Worm (Caenorhabditis elegans) whole organism, L3 larva: ENCODE measurements around the gene clec-39.

Experiments
- aly-2 ChIP-seq: fragments of 150-350 bp; optimal IDR thresholded peaks from 2 replicates; lab custom pipeline; 2014; ENCODE audit warnings: missing biosample characterization, missing genetic modification characterization
- ama-1 ChIP-seq: fragments of 150-350 bp; optimal IDR thresholded peaks from 2 replicates; lab custom pipeline; 2018
- ceh-28 ChIP-seq: fragments of 150-350 bp; optimal IDR thresholded peaks from 2 replicates; lab custom pipeline; 2014; ENCODE audit warnings: missing biosample characterization, missing genetic modification reagents, missing genetic modification characterization
- egl-27 ChIP-seq: sonication (generic microtip); optimal IDR thresholded peaks from 4 replicates; lab custom pipeline; 2017; ENCODE audit warnings: missing biosample characterization, missing genetic modification reagents, missing genetic modification characterization
- egl-5 ChIP-seq: fragments of 150-350 bp; optimal IDR thresholded peaks from 2 replicates; lab custom pipeline; 2017; ENCODE audit warnings: missing biosample characterization, missing genetic modification reagents, missing genetic modification characterization, inconsistent platforms
- elt-2 ChIP-seq: sonication (generic microtip); optimal IDR thresholded peaks from 2 replicates; lab custom pipeline; 2016; ENCODE audit warnings: missing genetic modification reagents, mild to moderate bottlenecking, missing genetic modification characterization, missing compliant biosample characterization
- eor-1 ChIP-seq, 2 experiments: fragments of 150-350 bp; optimal IDR thresholded peaks; 2 replicates each; lab custom pipeline; 2014 to 2018; ENCODE audit warnings: missing biosample characterization in 2 of 2, missing genetic modification characterization in 2 of 2
- jun-1 ChIP-seq: fragments of 150-350 bp; optimal IDR thresholded peaks from 2 replicates; lab custom pipeline; 2014; ENCODE audit warnings: missing biosample characterization, missing genetic modification reagents, missing genetic modification characterization
- lin-15B ChIP-seq: fragments of 150-350 bp; optimal IDR thresholded peaks from 2 replicates; lab custom pipeline; 2014; ENCODE audit warnings: missing biosample characterization, missing genetic modification characterization
- lin-39 ChIP-seq: fragments of 150-350 bp; optimal IDR thresholded peaks from 2 replicates; lab custom pipeline; 2018; ENCODE audit warnings: missing biosample characterization, missing genetic modification reagents, missing genetic modification characterization
- mdl-1 ChIP-seq: fragments of 150-350 bp; optimal IDR thresholded peaks from 2 replicates; lab custom pipeline; 2014; ENCODE audit warnings: missing biosample characterization, missing genetic modification characterization
- mml-1 ChIP-seq: fragments of 150-350 bp; sonication (generic microtip); optimal IDR thresholded peaks from 3 replicates; lab custom pipeline; 2014; ENCODE audit warnings: missing biosample characterization, missing genetic modification characterization
- nhr-12 ChIP-seq: fragments of 150-350 bp; optimal IDR thresholded peaks from 2 replicates; lab custom pipeline; 2014; ENCODE audit warnings: missing biosample characterization, missing genetic modification characterization
- nhr-23 ChIP-seq: fragments of 150-350 bp; optimal IDR thresholded peaks from 2 replicates; lab custom pipeline; 2014; ENCODE audit warnings: missing biosample characterization, missing genetic modification reagents, missing genetic modification characterization
- nhr-237 ChIP-seq: fragments of 150-350 bp; optimal IDR thresholded peaks from 2 replicates; lab custom pipeline; 2014; ENCODE audit warnings: missing biosample characterization, missing genetic modification characterization
- nhr-28 ChIP-seq: fragments of 150-350 bp; optimal IDR thresholded peaks from 2 replicates; lab custom pipeline; 2014; ENCODE audit warnings: missing biosample characterization, missing genetic modification characterization
- nhr-76 ChIP-seq: fragments of 150-350 bp; sonication (generic microtip); optimal IDR thresholded peaks from 5 replicates; lab custom pipeline; 2014; ENCODE audit warnings: missing biosample characterization, missing genetic modification characterization
- nhr-77 ChIP-seq: fragments of 150-350 bp; optimal IDR thresholded peaks from 2 replicates; lab custom pipeline; 2014; ENCODE audit warnings: missing biosample characterization, missing genetic modification characterization
- pha-4 ChIP-seq: fragments of 150-350 bp; optimal IDR thresholded peaks from 2 replicates; lab custom pipeline; 2014; ENCODE audit warnings: missing biosample characterization, missing genetic modification reagents, missing genetic modification characterization
- pqm-1 ChIP-seq: fragments of 150-350 bp; optimal IDR thresholded peaks from 2 replicates; lab custom pipeline; 2017; ENCODE audit warnings: missing biosample characterization, missing genetic modification characterization, inconsistent platforms
- sea-2 ChIP-seq: fragments of 150-350 bp; sonication (generic microtip); optimal IDR thresholded peaks from 4 replicates; lab custom pipeline; 2014; ENCODE audit warnings: missing biosample characterization, missing genetic modification reagents, missing genetic modification characterization
- skn-1 ChIP-seq: fragments of 150-350 bp; optimal IDR thresholded peaks from 2 replicates; lab custom pipeline; 2014; ENCODE audit warnings: missing biosample characterization, missing genetic modification characterization
- snpc-4 ChIP-seq: fragments of 150-350 bp; optimal IDR thresholded peaks from 2 replicates; lab custom pipeline; 2014; ENCODE audit warnings: missing biosample characterization, missing genetic modification characterization
- tbx-2 ChIP-seq: sonication (generic microtip); optimal IDR thresholded peaks from 2 replicates; lab custom pipeline; 2016; ENCODE audit warnings: mild to moderate bottlenecking, missing genetic modification characterization, missing compliant biosample characterization
- unc-39 ChIP-seq: sonication (generic microtip); optimal IDR thresholded peaks from 4 replicates; lab custom pipeline; 2017; ENCODE audit warnings: missing biosample characterization, missing genetic modification characterization
- unc-62 ChIP-seq: fragments of 150-350 bp; sonication (generic microtip); optimal IDR thresholded peaks from 4 replicates; lab custom pipeline; 2014; ENCODE audit warnings: missing biosample characterization, missing genetic modification reagents, missing genetic modification characterization
- zag-1 ChIP-seq: fragments of 150-350 bp; optimal IDR thresholded peaks from 2 replicates; lab custom pipeline; 2014; ENCODE audit warnings: missing biosample characterization, missing genetic modification characterization
- ztf-11 ChIP-seq: fragments of 150-350 bp; optimal IDR thresholded peaks from 2 replicates; lab custom pipeline; 2014; ENCODE audit warnings: missing biosample characterization, missing genetic modification characterization

Gene clec-39

DNA sequence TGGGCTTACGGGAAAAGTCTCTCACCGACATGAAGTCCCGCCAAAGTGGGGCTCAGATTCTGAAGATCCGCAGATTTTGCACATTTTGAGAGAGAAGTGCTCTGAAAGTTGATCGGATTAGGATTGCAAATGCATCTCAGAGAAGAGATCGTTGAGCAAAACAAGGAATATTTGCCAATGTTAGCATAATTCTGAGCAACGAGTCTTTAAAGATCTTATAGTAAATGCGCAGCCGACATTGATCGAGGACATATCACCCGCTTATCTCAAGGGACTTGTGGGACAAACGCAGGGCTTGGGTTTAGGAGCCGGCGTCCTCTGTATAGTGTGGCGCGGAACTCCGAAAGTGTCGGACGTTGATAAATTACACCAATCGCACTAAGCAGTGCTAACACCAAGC is 15.3 kb upstream of the clec-39 start, which contains the start of gene nhr-112:
TSS of gene nhr-112 (minus strand) at position 101 of the 400 bp plus-strand sequence.
- TF ChIP-seq aly-2, result no peak
- TF ChIP-seq elt-2 (tag; lab: Kevin White, UChicago), result no peak
- no peak for TF ChIP-seq zag-1 (tag; lab: Kevin White, UChicago)
- no peak for TF ChIP-seq nhr-28 (tag; lab: Kevin White, UChicago)
- TF ChIP-seq snpc-4, result no peak
- no peak for TF ChIP-seq skn-1 (tag; lab: Kevin White, UChicago)
- TF ChIP-seq unc-62 (GFP tag; lab: Kevin White, UChicago), result no peak
- no peak for TF ChIP-seq eor-1 (tag; optimal IDR thresholded peaks at IDR 0.05; lab: Kevin White, UChicago)
- TF ChIP-seq pha-4 (tag; lab: Kevin White, UChicago), result no peak
- TF ChIP-seq mml-1 (tag; lab: Kevin White, UChicago), result no peak
- no peak for TF ChIP-seq nhr-12
- no peak for TF ChIP-seq ztf-11 (tag; lab: Kevin White, UChicago)
- TF ChIP-seq lin-15B (tag; lab: Kevin White, UChicago), result no peak
- TF ChIP-seq egl-5 (tag; lab: Kevin White, UChicago), result no peak
- no peak for TF ChIP-seq unc-39 (tag; lab: Kevin White, UChicago)
- TF ChIP-seq, all 47 proteins: peak for 0

DNA sequence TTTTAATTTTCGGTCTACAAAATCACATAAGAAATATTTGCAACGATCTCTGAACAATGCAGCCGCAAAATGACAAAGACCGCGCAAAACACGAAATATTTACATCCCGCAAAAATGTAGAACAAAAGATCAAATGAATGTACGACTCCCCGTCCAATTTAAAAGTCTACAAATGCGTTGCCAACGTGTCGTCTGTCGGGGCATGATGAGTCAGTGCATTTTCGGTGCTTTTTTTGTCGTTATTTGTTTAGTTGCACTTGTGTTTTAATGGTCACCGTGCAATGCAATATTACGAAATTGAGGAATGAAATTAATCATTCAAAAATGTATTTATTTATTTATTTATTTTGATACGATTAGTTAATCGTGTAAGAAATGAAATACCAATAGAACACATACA is 14.5 kb upstream of the clec-39 start:
- TF ChIP-seq lin-39 (no peak), pha-4 (tag; lab: Kevin White, UChicago) (peak; percentile 73)

DNA sequence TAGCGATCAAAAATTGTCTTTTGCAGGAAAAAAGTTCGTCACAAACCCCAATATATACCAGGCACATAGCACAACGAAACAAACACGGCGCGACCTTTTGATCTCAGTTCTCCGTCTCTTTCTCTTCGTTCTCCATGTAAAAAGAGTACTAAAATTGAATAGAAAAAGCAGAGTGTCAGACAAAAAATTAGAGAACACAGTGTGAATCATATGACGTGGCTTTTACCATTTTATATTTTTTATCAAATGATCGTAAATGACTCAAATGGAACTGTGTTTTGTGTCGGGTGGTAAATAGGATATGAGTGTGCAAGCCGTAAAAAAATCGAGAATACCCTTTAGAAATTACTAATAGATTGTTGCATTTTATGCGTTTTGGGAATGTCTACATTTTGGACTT is 13.1 kb upstream of the clec-39 start:
- TF ChIP-seq nhr-76 (tag; lab: Kevin White, UChicago), result no peak
- peak; percentile 40 for TF ChIP-seq snpc-4
- TF ChIP-seq jun-1 (tag; lab: Kevin White, UChicago), result peak; percentile 79
- no peak for TF ChIP-seq nhr-28 (tag; lab: Kevin White, UChicago)
- no peak for TF ChIP-seq nhr-23 (tag; lab: Kevin White, UChicago)
- TF ChIP-seq ceh-28, result no peak
- TF ChIP-seq elt-2 (tag; lab: Kevin White, UChicago), result peak; percentile 86
- peak; percentile 87 for TF ChIP-seq pha-4 (tag; lab: Kevin White, UChicago)
- no peak for TF ChIP-seq unc-39 (tag; lab: Kevin White, UChicago)
- TF ChIP-seq pqm-1 (tag; lab: Kevin White, UChicago), result peak; percentile 98
- TF ChIP-seq, all 47 proteins: peak for 5

DNA sequence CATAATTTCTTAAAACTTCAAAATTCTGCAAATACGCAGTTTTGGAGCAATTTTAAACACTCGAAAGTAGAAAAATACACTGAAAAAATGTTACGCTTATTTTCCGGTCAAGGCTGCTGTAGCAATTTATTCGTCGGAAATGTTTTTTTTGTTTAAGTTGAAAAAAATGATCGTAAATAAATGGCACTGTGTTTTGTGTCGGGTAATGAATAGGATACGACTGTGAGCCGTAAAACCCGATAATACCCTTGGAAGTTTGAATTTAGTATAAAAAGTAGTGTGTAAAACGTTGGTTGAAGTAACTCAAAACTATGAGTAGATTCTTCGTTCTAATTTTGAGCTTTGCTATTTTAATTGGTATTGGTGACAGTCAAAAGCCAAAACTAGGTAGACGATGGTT is 12.2 kb upstream of the clec-39 start, which contains the start of gene T25E12.14:
TSS of gene T25E12.14 (plus strand) at position 301 of the 400 bp plus-strand sequence.
- TF ChIP-seq nhr-28 (tag; lab: Kevin White, UChicago), result no peak

DNA sequence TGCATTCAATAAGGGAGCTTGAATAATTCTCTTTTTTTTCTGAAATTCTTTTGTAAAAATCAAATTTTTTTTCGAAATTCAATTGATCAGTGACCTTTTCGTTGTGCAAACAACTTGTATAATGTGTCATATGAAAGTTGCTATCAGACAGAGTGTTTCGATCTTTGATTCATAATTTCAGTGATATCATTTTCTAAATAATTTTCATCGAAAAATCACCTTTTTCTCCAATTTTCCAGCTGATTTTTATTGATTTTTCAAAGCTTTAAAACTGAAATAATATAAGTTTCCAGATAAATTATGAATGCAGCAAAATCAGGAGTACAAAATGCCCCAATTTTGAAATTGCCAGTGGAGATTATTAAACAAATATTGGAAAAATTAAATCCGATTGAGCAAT is 10.6 kb upstream of the clec-39 start, which contains the start of gene fbxa-127:
TSS of gene fbxa-127 (plus strand) at position 301 of the 400 bp plus-strand sequence.
- TF ChIP-seq nhr-76 (tag; lab: Kevin White, UChicago) (no peak), elt-2 (tag; lab: Kevin White, UChicago) (peak; percentile 25), unc-39 (tag; lab: Kevin White, UChicago) (no peak), tbx-2 (no peak), pqm-1 (tag; lab: Kevin White, UChicago) (peak; percentile 26), egl-27 (tag; lab: Kevin White, UChicago) (no peak)

DNA sequence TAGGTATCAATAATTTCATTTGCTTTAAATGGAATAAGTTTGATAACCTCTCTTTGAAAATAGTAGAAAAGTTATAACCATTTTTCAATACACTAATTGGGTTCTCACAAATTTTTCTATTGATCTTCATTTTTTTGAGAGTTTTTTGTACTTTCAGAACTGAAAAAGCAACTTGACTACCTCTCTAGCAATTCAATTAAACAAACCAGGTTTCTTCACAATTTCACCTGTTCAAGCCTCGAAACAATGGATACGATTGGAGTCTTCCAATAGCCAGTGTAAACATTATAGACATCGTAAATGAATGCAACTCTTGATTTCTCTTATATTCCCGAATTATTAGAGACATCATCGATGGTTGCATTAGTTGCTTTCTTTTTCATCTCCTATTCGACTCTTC is 9.1 kb upstream of the clec-39 start, which contains the start of gene srz-99:
TSS of gene srz-99 (plus strand) at position 301 of the 400 bp plus-strand sequence.
- TF ChIP-seq lin-15B (tag; lab: Kevin White, UChicago) (no peak), nhr-28 (tag; lab: Kevin White, UChicago) (no peak), mdl-1 (tag; lab: Kevin White, UChicago) (no peak), ama-1 (lab: Kevin White, UChicago) (no peak), pqm-1 (tag; lab: Kevin White, UChicago) (no peak), tbx-2 (no peak)

DNA sequence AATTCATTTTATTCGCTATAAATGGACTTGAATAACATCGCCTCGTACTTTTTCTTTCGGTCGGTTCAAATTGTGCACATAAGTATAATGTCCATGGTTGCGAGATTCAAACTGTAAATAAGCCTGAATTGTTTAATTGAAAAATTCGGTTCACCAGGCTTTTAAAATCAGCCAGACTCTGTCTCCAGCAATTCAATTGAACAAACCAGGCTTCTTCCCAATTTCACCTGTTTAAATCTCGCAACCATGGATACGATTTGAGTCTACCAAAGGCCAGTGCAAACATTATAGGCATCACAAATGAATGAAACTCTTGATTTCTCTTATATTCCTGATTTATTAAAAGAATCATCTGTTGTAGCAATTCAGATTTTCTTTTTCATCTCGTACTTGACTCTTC is 7.5 kb upstream of the clec-39 start, which contains the start of gene srz-100:
TSS of gene srz-100 (plus strand) at position 301 of the 400 bp plus-strand sequence.
- TF ChIP-seq pha-4 (tag; lab: Kevin White, UChicago) (no peak), nhr-237 (tag; lab: Kevin White, UChicago) (no peak), snpc-4 (no peak), sea-2 (no peak), mml-1 (tag; lab: Kevin White, UChicago) (no peak), mdl-1 (tag; lab: Kevin White, UChicago) (no peak), zag-1 (tag; lab: Kevin White, UChicago) (no peak), ama-1 (lab: Kevin White, UChicago) (no peak), nhr-28 (tag; lab: Kevin White, UChicago) (no peak), lin-39 (no peak), nhr-77 (no peak)
